Fruit fly (Drosophila melanogaster) S2 (cell line): ENCODE results near the gene CG16995.

ENCODE experiments used
- CG8478 ChIP-seq: fragments of >200 bp; optimal IDR thresholded peaks from 2 replicates; lab custom pipeline; 2018
- CTCF ChIP-seq, 2 experiments: fragments of >200 bp; optimal IDR thresholded peaks; 2 replicates each; lab custom pipeline; 2018

DNA sequence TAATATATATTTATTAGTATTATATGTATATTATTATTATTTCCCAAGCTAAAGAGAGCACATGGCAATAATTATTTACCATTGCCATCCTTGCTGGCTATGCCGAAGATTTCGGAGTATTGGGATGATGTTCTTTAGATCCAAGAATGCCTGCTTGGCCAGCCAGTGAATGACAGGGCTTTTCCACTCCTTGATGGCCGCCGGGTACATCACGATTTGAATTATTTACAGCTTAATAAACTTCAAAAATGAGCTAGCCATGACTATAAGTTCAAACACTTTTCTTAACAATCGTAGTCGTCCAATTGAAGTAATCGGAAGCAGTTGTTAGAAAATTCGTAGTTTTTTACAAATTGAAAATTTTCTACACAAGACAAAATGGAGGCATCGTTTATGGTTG, 7.9 kb upstream of the CG16995 start, which contains the start of gene CG31949:
- no peak for TF ChIP-seq CG8478
- TF ChIP-seq CTCF (optimal IDR thresholded peaks at IDR 0.05; lab: Kevin White, UChicago), result no peak
